Worm (Caenorhabditis elegans) whole organism, late embryonic: ENCODE measurements around the gene apc-2.

ENCODE experiments used
- C38D4.7 ChIP-seq: fragments of 200-800 bp; sonication (Bioruptor generic); optimal IDR thresholded peaks from 2 replicates; lab custom pipeline; 2018; ENCODE audit warnings: mild to moderate bottlenecking, missing genetic modification characterization, moderate library complexity, missing compliant biosample characterization
- K02D7.2 ChIP-seq: sonication (generic microtip); optimal IDR thresholded peaks from 2 replicates; lab custom pipeline; 2017; ENCODE audit warnings: mild to moderate bottlenecking, missing genetic modification characterization, missing compliant biosample characterization
- K09A11.1 ChIP-seq: sonication (generic microtip); optimal IDR thresholded peaks from 2 replicates; lab custom pipeline; 2017; ENCODE audit warnings: antibody characterized with exemption, mild to moderate bottlenecking, missing genetic modification characterization, missing compliant biosample characterization; ENCODE audit not compliant: insufficient read depth
- T23F11.4 ChIP-seq: fragments of 200-800 bp; sonication (Bioruptor generic); optimal IDR thresholded peaks from 2 replicates; lab custom pipeline; 2018; ENCODE audit warnings: mild to moderate bottlenecking, missing genetic modification characterization, missing compliant biosample characterization
- Y22D7AL.16 ChIP-seq: sonication (generic microtip); optimal IDR thresholded peaks from 2 replicates; lab custom pipeline; 2016; ENCODE audit warnings: missing genetic modification characterization, missing compliant biosample characterization
- ceh-14 ChIP-seq: sonication (generic microtip); optimal IDR thresholded peaks from 2 replicates; lab custom pipeline; 2016; ENCODE audit warnings: missing genotype, missing genetic modification characterization, missing compliant biosample characterization
- ceh-18 ChIP-seq: sonication (generic microtip); optimal IDR thresholded peaks from 2 replicates; lab custom pipeline; 2016; ENCODE audit warnings: missing genetic modification characterization, missing compliant biosample characterization
- ceh-22 ChIP-seq: sonication (generic microtip); optimal IDR thresholded peaks from 2 replicates; lab custom pipeline; 2017; ENCODE audit warnings: missing biosample characterization, missing genetic modification characterization
- ceh-24 ChIP-seq: sonication (generic microtip); optimal IDR thresholded peaks from 2 replicates; lab custom pipeline; 2016; ENCODE audit warnings: mild to moderate bottlenecking, missing genetic modification characterization, missing compliant biosample characterization
- ceh-30 ChIP-seq: fragments of 150-350 bp; optimal IDR thresholded peaks from 2 replicates; lab custom pipeline; 2014; ENCODE audit warnings: missing biosample characterization, missing genetic modification characterization
- ceh-45 ChIP-seq: fragments of 200-800 bp; sonication (Bioruptor generic); IDR thresholded peaks from 2 replicates; pipeline ENCODE4 v1.3.6; 2022; ENCODE audit warnings: missing genetic modification reagents, missing genetic modification characterization, missing compliant biosample characterization
- ceh-48 ChIP-seq: sonication (generic microtip); optimal IDR thresholded peaks from 2 replicates; lab custom pipeline; 2016; ENCODE audit warnings: missing genetic modification characterization, inconsistent platforms, missing compliant biosample characterization
- ceh-6 ChIP-seq: fragments of 200-800 bp; sonication (Bioruptor generic); optimal IDR thresholded peaks from 2 replicates; lab custom pipeline; 2018; ENCODE audit warnings: mild to moderate bottlenecking, missing genetic modification characterization, missing compliant biosample characterization
- ceh-9 ChIP-seq: sonication (generic microtip); optimal IDR thresholded peaks from 2 replicates; lab custom pipeline; 2016; ENCODE audit warnings: mild to moderate bottlenecking, missing genetic modification characterization, inconsistent platforms, missing compliant biosample characterization
- che-1 ChIP-seq: sonication (generic microtip); optimal IDR thresholded peaks from 2 replicates; lab custom pipeline; 2016; ENCODE audit warnings: mild to moderate bottlenecking, missing genetic modification characterization, missing compliant biosample characterization
- dmd-4 ChIP-seq: sonication (generic microtip); optimal IDR thresholded peaks from 2 replicates; lab custom pipeline; 2016; ENCODE audit warnings: borderline replicate concordance, missing genetic modification characterization, missing compliant biosample characterization
- dve-1 ChIP-seq: sonication (generic microtip); optimal IDR thresholded peaks from 2 replicates; lab custom pipeline; 2017; ENCODE audit warnings: antibody characterized with exemption, mild to moderate bottlenecking, missing genetic modification characterization, missing compliant biosample characterization
- elt-2 ChIP-seq: sonication (generic microtip); optimal IDR thresholded peaks from 2 replicates; lab custom pipeline; 2016; ENCODE audit warnings: missing genetic modification reagents, missing genetic modification characterization, missing compliant biosample characterization
- elt-4 ChIP-seq: sonication (generic microtip); optimal IDR thresholded peaks from 2 replicates; lab custom pipeline; 2016; ENCODE audit warnings: missing genetic modification characterization, missing compliant biosample characterization
- ets-4 ChIP-seq: sonication (generic microtip); optimal IDR thresholded peaks from 2 replicates; lab custom pipeline; 2016; ENCODE audit warnings: missing genetic modification characterization, missing compliant biosample characterization
- fkh-10 ChIP-seq: fragments of 150-350 bp; optimal IDR thresholded peaks from 2 replicates; lab custom pipeline; 2014; ENCODE audit warnings: missing biosample characterization, missing genetic modification reagents, missing genetic modification characterization
- fkh-6 ChIP-seq: sonication (generic microtip); optimal IDR thresholded peaks from 2 replicates; lab custom pipeline; 2016; ENCODE audit warnings: missing genetic modification characterization, missing compliant biosample characterization
- gmeb-2 ChIP-seq: sonication (generic microtip); optimal IDR thresholded peaks from 2 replicates; lab custom pipeline; 2016; ENCODE audit warnings: missing genetic modification characterization, inconsistent platforms, missing compliant biosample characterization
- hlh-13 ChIP-seq: fragments of 200-800 bp; sonication (Bioruptor generic); optimal IDR thresholded peaks from 2 replicates; lab custom pipeline; 2018; ENCODE audit warnings: mild to moderate bottlenecking, missing genetic modification characterization, missing compliant biosample characterization
- hlh-15 ChIP-seq: sonication (generic microtip); optimal IDR thresholded peaks from 2 replicates; lab custom pipeline; 2016; ENCODE audit warnings: missing genetic modification characterization, missing compliant biosample characterization
- hlh-6 ChIP-seq: sonication (generic microtip); optimal IDR thresholded peaks from 2 replicates; lab custom pipeline; 2016; ENCODE audit warnings: missing genotype, missing genetic modification characterization, missing compliant biosample characterization
- hlh-8 ChIP-seq: sonication (generic microtip); optimal IDR thresholded peaks from 2 replicates; lab custom pipeline; 2016; ENCODE audit warnings: missing genotype, missing genetic modification characterization, missing compliant biosample characterization
- lim-6 ChIP-seq: sonication (generic microtip); optimal IDR thresholded peaks from 2 replicates; lab custom pipeline; 2016; ENCODE audit warnings: missing genetic modification characterization, missing compliant biosample characterization
- lin-11 ChIP-seq: fragments of 200-800 bp; sonication (Bioruptor generic); optimal IDR thresholded peaks from 2 replicates; lab custom pipeline; 2018; ENCODE audit warnings: mild to moderate bottlenecking, missing genetic modification characterization, missing compliant biosample characterization
- nfya-1 ChIP-seq: sonication (generic microtip); optimal IDR thresholded peaks from 2 replicates; lab custom pipeline; 2017; ENCODE audit warnings: missing genetic modification characterization, mild to moderate bottlenecking, missing compliant biosample characterization, antibody characterized with exemption, moderate library complexity
- nhr-11 ChIP-seq: fragments of 150-350 bp; optimal IDR thresholded peaks from 2 replicates; lab custom pipeline; 2014; ENCODE audit warnings: missing biosample characterization, missing genetic modification characterization
- npax-4 ChIP-seq: sonication (generic microtip); optimal IDR thresholded peaks from 2 replicates; lab custom pipeline; 2016; ENCODE audit warnings: missing genetic modification characterization, missing compliant biosample characterization
- pag-3 ChIP-seq: sonication (generic microtip); optimal IDR thresholded peaks from 2 replicates; lab custom pipeline; 2016; ENCODE audit warnings: missing compliant biosample characterization, missing genetic modification characterization, borderline replicate concordance
- pat-9 ChIP-seq: fragments of 200-800 bp; sonication (Bioruptor generic); optimal IDR thresholded peaks from 2 replicates; lab custom pipeline; 2018; ENCODE audit warnings: mild to moderate bottlenecking, missing genetic modification characterization, moderate library complexity, missing compliant biosample characterization
- pha-2 ChIP-seq: sonication (generic microtip); optimal IDR thresholded peaks from 2 replicates; lab custom pipeline; 2017; ENCODE audit warnings: mild to moderate bottlenecking, missing genetic modification characterization, missing compliant biosample characterization
- ref-2 ChIP-seq: sonication (generic microtip); optimal IDR thresholded peaks from 2 replicates; lab custom pipeline; 2016; ENCODE audit warnings: missing genetic modification characterization, missing compliant biosample characterization
- rnt-1 ChIP-seq: sonication (generic microtip); optimal IDR thresholded peaks from 2 replicates; lab custom pipeline; 2016; ENCODE audit warnings: missing genetic modification characterization, missing compliant biosample characterization
- sdc-2 ChIP-seq: sonication (generic microtip); optimal IDR thresholded peaks from 2 replicates; lab custom pipeline; 2016; ENCODE audit warnings: missing genotype, missing genetic modification characterization, missing compliant biosample characterization
- sox-4 ChIP-seq: sonication (generic microtip); optimal IDR thresholded peaks from 2 replicates; lab custom pipeline; 2017; ENCODE audit warnings: mild to moderate bottlenecking, missing genetic modification characterization, inconsistent platforms, missing compliant biosample characterization
- syd-9 ChIP-seq: sonication (generic microtip); optimal IDR thresholded peaks from 2 replicates; lab custom pipeline; 2016; ENCODE audit warnings: mild to moderate bottlenecking, missing genetic modification characterization, moderate library complexity, missing compliant biosample characterization
- tbx-2 ChIP-seq: sonication (generic microtip); optimal IDR thresholded peaks from 2 replicates; lab custom pipeline; 2016; ENCODE audit warnings: missing genetic modification characterization, missing compliant biosample characterization
- unc-3 ChIP-seq, 2 experiments: fragments of 200-800 bp in 1 of 2; sonication (Bioruptor generic) in 1 of 2; sonication (generic microtip) in 1 of 2; conservative IDR thresholded peaks in 1 of 2; optimal IDR thresholded peaks in 1 of 2; 2 replicates each; pipeline versions ENCODE4 v1.3.6 to Lab custom; 2016 to 2022; ENCODE audit warnings: missing compliant biosample characterization in 2 of 2, missing genetic modification characterization in 2 of 2, missing genetic modification reagents in 1 of 2
- unc-42 ChIP-seq: sonication (generic microtip); optimal IDR thresholded peaks from 2 replicates; lab custom pipeline; 2016; ENCODE audit warnings: missing genotype, missing genetic modification characterization, missing compliant biosample characterization
- unc-55 ChIP-seq: sonication (generic microtip); optimal IDR thresholded peaks from 2 replicates; lab custom pipeline; 2017; ENCODE audit warnings: missing biosample characterization, missing genetic modification reagents, missing genetic modification characterization
- unc-86 ChIP-seq: sonication (generic microtip); optimal IDR thresholded peaks from 2 replicates; lab custom pipeline; 2016; ENCODE audit warnings: missing genetic modification characterization, missing compliant biosample characterization
- zip-5 ChIP-seq: sonication (generic microtip); optimal IDR thresholded peaks from 2 replicates; lab custom pipeline; 2016; ENCODE audit warnings: missing genetic modification characterization, missing compliant biosample characterization
- ztf-16 ChIP-seq: sonication (generic microtip); optimal IDR thresholded peaks from 2 replicates; lab custom pipeline; 2017; ENCODE audit warnings: missing genetic modification characterization, missing compliant biosample characterization

apc-2 gene

DNA sequence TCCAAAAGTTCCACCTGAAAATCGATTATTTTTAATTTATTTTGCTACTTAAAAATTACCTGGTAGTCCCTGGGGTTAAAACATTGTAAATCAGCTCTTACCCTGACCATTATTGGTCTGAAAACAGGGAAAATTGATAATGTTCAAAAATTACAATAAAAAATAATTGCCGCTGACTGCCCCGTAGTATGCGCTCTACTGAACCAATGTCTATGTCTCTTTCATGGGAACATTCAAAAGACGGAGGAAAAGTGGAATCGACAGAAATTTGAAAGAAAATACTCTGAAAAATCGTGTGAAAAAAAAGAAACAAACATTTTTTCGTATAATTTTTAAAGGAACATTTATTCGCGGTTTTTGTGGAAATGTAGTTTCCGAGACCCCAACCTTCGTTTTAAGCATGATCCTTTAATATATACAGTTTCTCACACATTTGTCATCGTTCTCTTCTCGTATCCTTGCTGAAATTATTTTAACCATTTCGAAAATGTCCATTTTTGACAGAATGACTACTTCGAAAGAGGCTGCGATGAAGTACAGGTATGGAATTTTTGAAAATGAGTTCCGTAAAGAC is at the start of gene apc-2, which contains the start of gene dcr-1:
apc-2 (plus strand) TSS at position 465 of the 574 bp plus-strand sequence.
dcr-1 (minus strand) TSS at position 117 of the 574 bp plus-strand sequence.
- TF ChIP-seq hlh-15, result no peak
- no peak for TF ChIP-seq nfya-1 (tag; lab: Kevin White, UChicago)
- TF ChIP-seq ceh-48 (tag; lab: Kevin White, UChicago), result no peak
- no peak for TF ChIP-seq syd-9 (tag; lab: Kevin White, UChicago)
- TF ChIP-seq sdc-2 (tag; lab: Kevin White, UChicago), result no peak
- TF ChIP-seq fkh-6 (tag; lab: Kevin White, UChicago), result no peak
- TF ChIP-seq Y22D7AL.16 (tag; lab: Kevin White, UChicago), result no peak
- TF ChIP-seq fkh-10 (GFP tag; lab: Kevin White, UChicago), result no peak
- TF ChIP-seq ets-4 (tag; lab: Kevin White, UChicago), result no peak
- TF ChIP-seq nhr-11, result no peak
- TF ChIP-seq lim-6 (tag; lab: Kevin White, UChicago), result no peak
- no peak for TF ChIP-seq pha-2 (tag; lab: Kevin White, UChicago)
- TF ChIP-seq ceh-22 (tag; lab: Kevin White, UChicago), result no peak
- no peak for TF ChIP-seq hlh-6 (tag; lab: Kevin White, UChicago)
- TF ChIP-seq ceh-30, result no peak
- no peak for TF ChIP-seq unc-55 (GFP tag; lab: Kevin White, UChicago)
- no peak for TF ChIP-seq ceh-9 (tag; lab: Kevin White, UChicago)
- no peak for TF ChIP-seq dve-1 (tag; lab: Kevin White, UChicago)
- no peak for TF ChIP-seq pag-3
- TF ChIP-seq ztf-16 (tag; lab: Kevin White, UChicago), result no peak

DNA sequence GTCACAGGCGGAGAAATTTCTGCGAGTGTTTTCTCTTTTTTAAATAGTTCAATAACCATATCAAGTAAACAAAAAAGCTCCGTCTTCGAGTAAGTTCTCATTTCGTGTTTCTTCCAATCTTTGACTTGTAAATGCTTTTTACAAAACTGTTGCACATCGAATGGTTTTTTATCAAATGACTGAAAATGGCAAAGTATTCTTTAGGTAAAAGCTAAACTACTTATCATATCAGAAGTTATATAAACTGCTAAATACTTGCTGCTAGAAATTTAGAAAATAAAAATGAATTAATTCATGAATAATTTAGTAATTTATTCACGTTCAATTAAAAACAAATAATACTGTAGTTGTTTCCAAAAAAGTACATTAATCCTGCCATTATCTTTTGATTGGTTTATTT is 49.5 kb upstream of the apc-2 start, which contains the start of gene F44B9.9:
F44B9.9 (minus strand) TSS at position 101 of the 400 bp plus-strand sequence.
- TF ChIP-seq ceh-45 (GFP tag; lab: Robert Waterston, UW) (no peak), K09A11.1 (no peak), ceh-18 (tag; lab: Kevin White, UChicago) (no peak), elt-4 (tag; lab: Kevin White, UChicago) (no peak), unc-42 (tag; lab: Kevin White, UChicago) (no peak), sdc-2 (tag; lab: Kevin White, UChicago) (no peak), K02D7.2 (tag; lab: Kevin White, UChicago) (no peak), dmd-4 (tag; lab: Kevin White, UChicago) (no peak), ceh-6 (GFP tag; lab: Kevin White, UChicago) (no peak), lin-11 (tag; lab: Kevin White, UChicago) (no peak), ref-2 (tag; lab: Kevin White, UChicago) (no peak), unc-55 (GFP tag; lab: Kevin White, UChicago) (no peak), tbx-2 (tag; lab: Kevin White, UChicago) (no peak), unc-3 (GFP tag; conservative IDR thresholded peaks at IDR 0.05; lab: Robert Waterston, UW) (no peak), unc-3 (tag; optimal IDR thresholded peaks at IDR 0.05; lab: Kevin White, UChicago) (no peak), unc-86 (tag; lab: Kevin White, UChicago) (no peak), C38D4.7 (GFP tag; lab: Kevin White, UChicago) (no peak), che-1 (tag; lab: Kevin White, UChicago) (no peak), rnt-1 (tag; lab: Kevin White, UChicago) (no peak), ceh-30 (no peak)
- TF ChIP-seq, all 69 proteins: peak for 0

DNA sequence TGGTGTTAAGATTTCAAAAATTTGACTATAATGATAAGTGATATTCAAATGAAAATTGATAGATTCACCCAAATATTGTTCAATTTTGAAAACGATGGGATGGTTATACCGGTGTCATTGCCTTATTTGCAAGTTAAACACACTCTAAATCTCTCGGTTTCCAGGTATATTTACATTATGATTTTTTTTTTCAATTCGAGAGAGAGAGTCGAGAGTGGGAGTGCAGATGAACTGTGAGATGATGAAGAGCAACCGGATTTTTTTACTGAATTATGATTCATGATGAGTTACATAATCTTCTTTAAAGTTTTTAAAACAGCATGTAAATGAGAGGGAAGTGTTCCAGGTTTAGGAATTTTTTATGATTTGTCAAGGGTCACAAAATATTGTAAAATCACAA is 46.9 kb upstream of the apc-2 start, which contains the start of gene F44B9.10:
F44B9.10 (minus strand) TSS at position 101 of the 400 bp plus-strand sequence.
- TF ChIP-seq rnt-1 (tag; lab: Kevin White, UChicago), result no peak
- no peak for TF ChIP-seq gmeb-2
- TF ChIP-seq T23F11.4 (GFP tag; lab: Kevin White, UChicago), result no peak
- no peak for TF ChIP-seq sox-4
- TF ChIP-seq npax-4 (tag; lab: Kevin White, UChicago), result no peak
- no peak for TF ChIP-seq hlh-13 (GFP tag; lab: Kevin White, UChicago)
- TF ChIP-seq syd-9 (tag; lab: Kevin White, UChicago), result no peak
- TF ChIP-seq pat-9, result no peak
- no peak for TF ChIP-seq ceh-14 (tag; lab: Kevin White, UChicago)
- TF ChIP-seq unc-86 (tag; lab: Kevin White, UChicago), result no peak
- no peak for TF ChIP-seq dve-1 (tag; lab: Kevin White, UChicago)
- TF ChIP-seq ceh-24 (tag; lab: Kevin White, UChicago), result no peak
- no peak for TF ChIP-seq zip-5 (tag; lab: Kevin White, UChicago)
- TF ChIP-seq elt-2 (tag; lab: Kevin White, UChicago), result no peak
- no peak for TF ChIP-seq unc-42 (tag; lab: Kevin White, UChicago)
- no peak for TF ChIP-seq hlh-8
- TF ChIP-seq pha-2 (tag; lab: Kevin White, UChicago), result no peak
- no peak for TF ChIP-seq che-1 (tag; lab: Kevin White, UChicago)
